Worm (Caenorhabditis elegans): ENCODE measurements around the gene hars-1.

hars-1 gene

ce11 chrIV:10858300-10859016, at the start of gene hars-1, which contains the start of gene T11G6.2:
hars-1 (plus strand) TSS chrIV:10858957.
T11G6.2 (minus strand) TSS chrIV:10858496.
- TF ChIP-seq cog-1 (tag; optimal IDR thresholded peaks at IDR 0.05): no peak
- no peak for TF ChIP-seq T22C8.4 (GFP tag; IDR thresholded peaks at IDR 0.05)

ce11 chrIV:10810820-10811219, 47.9 kb upstream of the hars-1 start:
- TF ChIP-seq med-1 (GFP tag; optimal IDR thresholded peaks at IDR 0.05; ENCODE audit: insufficient read depth) (no peak), klf-2 (GFP tag; conservative IDR thresholded peaks at IDR 0.05) (no peak), tab-1 (GFP tag; IDR thresholded peaks at IDR 0.05) (no peak), ztf-23 (GFP tag; IDR thresholded peaks at IDR 0.05) (no peak), T22C8.4 (GFP tag; IDR thresholded peaks at IDR 0.05) (no peak), flt-1 (GFP tag; IDR thresholded peaks at IDR 0.05) (no peak)

ce11 chrIV:10811388-10811787, 47.4 kb upstream of the hars-1 start:
- TF ChIP-seq ztf-29 (GFP tag; IDR thresholded peaks at IDR 0.05): no peak
- no peak for TF ChIP-seq ref-1 (GFP tag; conservative IDR thresholded peaks at IDR 0.05)
- TF ChIP-seq klf-2 (GFP tag; conservative IDR thresholded peaks at IDR 0.05): no peak
- no peak for TF ChIP-seq flt-1 (GFP tag; IDR thresholded peaks at IDR 0.05)
- no peak for TF ChIP-seq ztf-23 (GFP tag; IDR thresholded peaks at IDR 0.05)
- TF ChIP-seq T22C8.4 (GFP tag; IDR thresholded peaks at IDR 0.05): no peak
- no peak for TF ChIP-seq med-1 (GFP tag; optimal IDR thresholded peaks at IDR 0.05; ENCODE audit: insufficient read depth)
- no peak for TF ChIP-seq cog-1 (tag; optimal IDR thresholded peaks at IDR 0.05)
- no peak for TF ChIP-seq tab-1 (GFP tag; IDR thresholded peaks at IDR 0.05)

DNA sequence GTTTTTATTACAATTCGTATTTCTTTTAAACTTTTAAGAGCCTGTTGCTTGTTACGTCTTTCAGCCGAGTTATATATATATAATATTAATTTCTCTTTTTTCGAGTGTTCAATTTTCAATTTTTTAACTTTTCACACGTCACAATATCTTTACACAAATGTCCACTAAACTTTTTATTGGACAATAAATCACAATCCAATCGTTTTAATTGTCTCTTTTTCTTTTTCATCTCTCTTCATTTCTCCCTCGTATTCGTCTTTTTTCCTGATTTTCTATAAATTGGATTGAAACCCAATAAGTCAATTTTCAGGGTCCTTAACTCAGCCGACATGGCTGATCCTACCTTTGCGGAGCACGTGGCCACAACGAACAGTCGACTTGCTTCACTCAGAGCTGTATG, 46.7 kb upstream of the hars-1 start, which contains the start of gene miz-1:
Gene miz-1 (plus strand): TSS at position 301 of the 400 bp plus-strand sequence.
- TF ChIP-seq cog-1 (tag; optimal IDR thresholded peaks at IDR 0.05) (no peak), ref-1 (GFP tag; conservative IDR thresholded peaks at IDR 0.05) (no peak), flt-1 (GFP tag; IDR thresholded peaks at IDR 0.05) (no peak), klf-2 (GFP tag; conservative IDR thresholded peaks at IDR 0.05) (no peak), ztf-29 (GFP tag; IDR thresholded peaks at IDR 0.05) (no peak), T22C8.4 (GFP tag; IDR thresholded peaks at IDR 0.05) (no peak), tab-1 (GFP tag; IDR thresholded peaks at IDR 0.05) (no peak), ztf-23 (GFP tag; IDR thresholded peaks at IDR 0.05) (no peak), med-1 (GFP tag; optimal IDR thresholded peaks at IDR 0.05; ENCODE audit: insufficient read depth) (no peak)

DNA sequence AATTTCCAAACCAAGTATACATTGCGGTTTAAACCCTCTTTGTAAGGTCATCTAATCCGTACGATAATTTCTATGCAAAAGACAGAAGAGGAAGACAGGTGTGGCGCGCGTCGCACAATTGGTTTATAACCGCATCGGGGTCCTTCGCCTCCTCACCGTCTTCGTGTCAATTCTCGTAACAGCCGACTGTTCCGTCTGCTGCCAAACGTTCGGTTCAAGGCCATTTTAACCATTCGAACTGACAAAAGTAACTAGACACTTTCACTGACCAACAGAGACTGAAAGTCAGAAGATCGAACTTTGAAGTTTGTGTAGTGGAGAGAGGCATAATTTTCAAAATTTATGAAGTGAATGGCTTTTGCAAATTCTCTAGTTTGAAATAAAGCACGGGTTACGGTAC, 42.8 kb upstream of the hars-1 start:
- no peak for TF ChIP-seq ref-1 (GFP tag; conservative IDR thresholded peaks at IDR 0.05)
- no peak for TF ChIP-seq tab-1 (GFP tag; IDR thresholded peaks at IDR 0.05)
- no peak for TF ChIP-seq flt-1 (GFP tag; IDR thresholded peaks at IDR 0.05)
- TF ChIP-seq med-1 (GFP tag; optimal IDR thresholded peaks at IDR 0.05; ENCODE audit: insufficient read depth): no peak
- TF ChIP-seq ztf-23 (GFP tag; IDR thresholded peaks at IDR 0.05): no peak
- TF ChIP-seq cog-1 (tag; optimal IDR thresholded peaks at IDR 0.05): no peak
- TF ChIP-seq klf-2 (GFP tag; conservative IDR thresholded peaks at IDR 0.05): no peak
- TF ChIP-seq ztf-29 (GFP tag; IDR thresholded peaks at IDR 0.05): no peak
- TF ChIP-seq T22C8.4 (GFP tag; IDR thresholded peaks at IDR 0.05): no peak

DNA sequence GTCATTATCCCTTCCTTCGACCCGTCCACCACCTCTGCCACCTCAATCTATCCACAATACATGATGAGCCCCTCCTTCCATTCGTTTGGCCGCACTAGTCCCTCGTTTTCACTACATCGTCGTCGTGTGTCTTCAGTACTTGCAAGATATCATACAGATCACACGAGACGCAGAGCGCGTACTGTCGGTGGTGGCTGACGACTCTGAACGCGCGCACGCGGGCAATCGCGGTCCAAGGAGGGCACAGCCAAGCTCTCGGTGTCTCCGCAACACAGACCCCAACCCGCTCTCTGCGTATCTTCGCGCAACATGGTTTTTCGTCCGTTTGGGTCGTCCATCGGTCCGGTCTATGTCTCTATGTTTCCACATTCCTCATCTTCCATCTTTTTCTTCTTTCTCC, 41.7 kb upstream of the hars-1 start:
- TF ChIP-seq tab-1 (GFP tag; IDR thresholded peaks at IDR 0.05) (peak; percentile 74), ztf-23 (GFP tag; IDR thresholded peaks at IDR 0.05) (0 out of 2 replicates have a peak, but pooled peaks have one; percentile 33), med-1 (GFP tag; optimal IDR thresholded peaks at IDR 0.05; ENCODE audit: insufficient read depth) (no peak), flt-1 (GFP tag; IDR thresholded peaks at IDR 0.05) (peak; percentile 54; the same call in 1 of the 2 replicates), cog-1 (tag; optimal IDR thresholded peaks at IDR 0.05) (peak; percentile 58), ztf-29 (GFP tag; IDR thresholded peaks at IDR 0.05) (no peak; the same call in 1 of the 2 replicates)

ce11 chrIV:10819049-10819448, 39.7 kb upstream of the hars-1 start:
- TF ChIP-seq klf-2 (GFP tag; conservative IDR thresholded peaks at IDR 0.05): 0 out of 2 replicates have a peak, but pooled peaks have one; percentile 15
- no peak for TF ChIP-seq cog-1 (tag; optimal IDR thresholded peaks at IDR 0.05)
- TF ChIP-seq ztf-29 (GFP tag; IDR thresholded peaks at IDR 0.05): no peak

DNA sequence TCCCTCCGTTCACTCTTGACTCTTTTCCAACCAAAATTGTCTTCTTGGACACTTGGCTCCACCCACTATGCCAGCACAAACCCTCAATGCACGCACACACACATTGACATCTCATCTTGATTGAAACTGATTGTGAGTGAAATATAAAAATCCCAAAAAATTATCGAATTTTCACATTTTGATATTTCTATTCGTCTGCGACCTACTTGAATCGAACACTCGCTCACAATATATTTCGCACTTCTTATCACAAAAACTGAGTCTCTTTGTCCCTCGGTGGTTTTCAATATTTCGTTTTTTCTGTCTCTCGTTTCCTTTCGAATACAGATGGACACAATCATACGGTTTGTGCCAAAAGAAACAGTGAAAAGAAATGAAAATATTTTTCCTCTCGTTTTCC, 38.6 kb upstream of the hars-1 start:
- no peak for TF ChIP-seq ztf-23 (GFP tag; IDR thresholded peaks at IDR 0.05)

- TF ChIP-seq T22C8.4 (GFP tag; IDR thresholded peaks at IDR 0.05) (no peak), ztf-23 (GFP tag; IDR thresholded peaks at IDR 0.05) (no peak), ztf-29 (GFP tag; IDR thresholded peaks at IDR 0.05) (no peak), ref-1 (GFP tag; conservative IDR thresholded peaks at IDR 0.05) (no peak), klf-2 (GFP tag; conservative IDR thresholded peaks at IDR 0.05) (no peak), med-1 (GFP tag; optimal IDR thresholded peaks at IDR 0.05; ENCODE audit: insufficient read depth) (no peak), flt-1 (GFP tag; IDR thresholded peaks at IDR 0.05) (no peak), cog-1 (tag; optimal IDR thresholded peaks at IDR 0.05) (no peak), tab-1 (GFP tag; IDR thresholded peaks at IDR 0.05) (no peak)
These were observed 37.7 kb upstream of the hars-1 start for ce11 chrIV:10820837-10821671.
